Worm (Caenorhabditis elegans): ENCODE results near the gene ZK353.3.

DNA sequence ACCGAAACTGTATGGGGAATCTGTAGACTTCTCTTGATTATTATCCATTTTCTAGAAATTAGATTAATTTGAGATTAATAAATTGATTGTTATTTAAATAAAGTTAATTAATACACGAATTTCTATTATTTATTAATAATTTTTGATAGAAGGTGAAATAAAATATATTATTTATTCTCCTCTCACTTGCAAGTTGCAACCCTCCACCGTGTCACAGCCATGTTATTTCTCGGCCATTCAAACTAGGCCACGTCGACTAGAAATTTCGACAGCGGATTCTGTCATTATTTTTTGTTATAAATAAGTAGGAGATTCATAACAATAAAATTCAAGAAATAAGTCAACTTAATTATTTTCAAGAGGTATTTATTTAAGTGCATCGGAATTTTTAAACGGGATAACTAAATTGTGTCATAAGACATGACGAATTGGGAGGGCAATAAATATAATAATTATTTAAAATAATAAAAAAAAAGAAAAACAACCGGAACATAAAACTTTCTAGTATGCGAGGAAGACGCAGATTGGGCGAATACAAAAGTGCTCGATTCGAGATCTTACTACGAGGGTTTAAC is 47.9 kb downstream of the ZK353.3 start, which contains the start of gene ufbp-1:
- TF ChIP-seq hlh-8 (tag; optimal IDR thresholded peaks at IDR 0.05) (no peak), nfya-1 (tag; optimal IDR thresholded peaks at IDR 0.05) (peak; percentile 22), che-1 (tag; optimal IDR thresholded peaks at IDR 0.05) (no peak), C38D4.7 (GFP tag; optimal IDR thresholded peaks at IDR 0.05) (no peak), elt-2 (tag; optimal IDR thresholded peaks at IDR 0.05) (no peak), ceh-9 (tag; optimal IDR thresholded peaks at IDR 0.05) (no peak), hlh-6 (tag; optimal IDR thresholded peaks at IDR 0.05) (no peak)

All from whole organism, late embryonic.